Worm (Caenorhabditis elegans): Measurements from ENCODE around the gene phf-14.

The phf-14 gene

ce11 chrV:17871049-17871448 is at the start of gene phf-14:
phf-14 (plus strand) TSS chrV:17871393.
- TF ChIP-seq sem-4 (tag; optimal IDR thresholded peaks at IDR 0.05) (peak; percentile 64), nhr-25 (tag; optimal IDR thresholded peaks at IDR 0.05) (peak; percentile 36), unc-55 (GFP tag; optimal IDR thresholded peaks at IDR 0.05) (peak; percentile 66), lsy-2 (tag; optimal IDR thresholded peaks at IDR 0.05) (peak; percentile 19 to 75), crh-2 (tag; optimal IDR thresholded peaks at IDR 0.05) (peak; percentile 39), gmeb-1 (tag; optimal IDR thresholded peaks at IDR 0.05) (peak; percentile 77), C34F6.9 (tag; optimal IDR thresholded peaks at IDR 0.05) (peak; percentile 39), snpc-4 (tag; optimal IDR thresholded peaks at IDR 0.05) (peak; percentile 46), nhr-6 (tag; optimal IDR thresholded peaks at IDR 0.05) (peak; percentile 60), nhr-11 (tag; optimal IDR thresholded peaks at IDR 0.05) (no peak), peb-1 (tag; optimal IDR thresholded peaks at IDR 0.05) (no peak), lin-13 (GFP tag; optimal IDR thresholded peaks at IDR 0.05) (peak; percentile 48), F13H6.1 (tag; optimal IDR thresholded peaks at IDR 0.05) (peak; percentile 41), elt-1 (tag; optimal IDR thresholded peaks at IDR 0.05) (no peak), egl-27 (tag; optimal IDR thresholded peaks at IDR 0.05) (no peak), nhr-77 (tag; optimal IDR thresholded peaks at IDR 0.05) (no peak)

ce11 chrV:17821805-17822204 is 49.4 kb upstream of the phf-14 start, which contains the start of gene srh-300:
srh-300 (plus strand) TSS chrV:17822105.
- TF ChIP-seq ztf-1 (GFP tag; conservative IDR thresholded peaks at IDR 0.05): no peak
- TF ChIP-seq nhr-10 (tag; optimal IDR thresholded peaks at IDR 0.05): no peak
- TF ChIP-seq ztf-4 (tag; optimal IDR thresholded peaks at IDR 0.05): no peak

- no peak for TF ChIP-seq lin-39 (tag; optimal IDR thresholded peaks at IDR 0.05)
- no peak for TF ChIP-seq Y55F3AM.14 (GFP tag; optimal IDR thresholded peaks at IDR 0.05)
- no peak for TF ChIP-seq alr-1 (tag; optimal IDR thresholded peaks at IDR 0.05)
- no peak for TF ChIP-seq ztf-1 (GFP tag; conservative IDR thresholded peaks at IDR 0.05)
- TF ChIP-seq nhr-21 (tag; optimal IDR thresholded peaks at IDR 0.05): no peak
- no peak for TF ChIP-seq nhr-11 (tag; optimal IDR thresholded peaks at IDR 0.05)
- no peak for TF ChIP-seq lin-11 (tag; optimal IDR thresholded peaks at IDR 0.05)
- TF ChIP-seq skn-1 (tag; optimal IDR thresholded peaks at IDR 0.05): no peak
- no peak for TF ChIP-seq mab-5 (tag; optimal IDR thresholded peaks at IDR 0.05)
Measured at ce11 chrV:17824610-17825009, 46.6 kb upstream of the phf-14 start, which contains the start of gene srh-301. srh-301 (plus strand) TSS chrV:17824910.

ce11 chrV:17828310-17828709 is 42.9 kb upstream of the phf-14 start, which contains the start of gene srh-304:
srh-304 (plus strand) TSS chrV:17828610.
- TF ChIP-seq Y55F3AM.14 (GFP tag; optimal IDR thresholded peaks at IDR 0.05) (no peak), egl-27 (tag; optimal IDR thresholded peaks at IDR 0.05) (no peak), lin-39 (tag; optimal IDR thresholded peaks at IDR 0.05) (no peak), nhr-11 (tag; optimal IDR thresholded peaks at IDR 0.05) (no peak), nhr-25 (tag; optimal IDR thresholded peaks at IDR 0.05) (no peak), ZK546.5 (tag; optimal IDR thresholded peaks at IDR 0.05) (no peak), peb-1 (tag; optimal IDR thresholded peaks at IDR 0.05) (no peak), C34F6.9 (tag; optimal IDR thresholded peaks at IDR 0.05) (no peak), crh-2 (tag; optimal IDR thresholded peaks at IDR 0.05) (no peak), nhr-10 (tag; optimal IDR thresholded peaks at IDR 0.05) (no peak), unc-55 (GFP tag; optimal IDR thresholded peaks at IDR 0.05) (no peak), aly-2 (tag; optimal IDR thresholded peaks at IDR 0.05) (no peak), nhr-6 (tag; optimal IDR thresholded peaks at IDR 0.05) (no peak), skn-1 (tag; optimal IDR thresholded peaks at IDR 0.05) (no peak)

- TF ChIP-seq peb-1 (tag; optimal IDR thresholded peaks at IDR 0.05) (no peak), lin-11 (tag; optimal IDR thresholded peaks at IDR 0.05) (no peak)
Measured at ce11 chrV:17831350-17831749, 39.8 kb upstream of the phf-14 start, which contains the start of gene srh-303. srh-303 (plus strand) TSS chrV:17831650.

- TF ChIP-seq aly-2 (tag; optimal IDR thresholded peaks at IDR 0.05): no peak
Measured at ce11 chrV:17844106-17844505, 27.1 kb upstream of the phf-14 start, which contains the start of gene srh-286. srh-286 (minus strand) TSS chrV:17844206.

ce11 chrV:17845370-17845967 is 25.7 kb upstream of the phf-14 start:
- no peak for TF ChIP-seq egl-27 (tag; optimal IDR thresholded peaks at IDR 0.05)
- TF ChIP-seq elt-1 (tag; optimal IDR thresholded peaks at IDR 0.05): no peak
- no peak for TF ChIP-seq lin-39 (tag; optimal IDR thresholded peaks at IDR 0.05)
- no peak for TF ChIP-seq unc-62 (GFP tag; optimal IDR thresholded peaks at IDR 0.05)
- no peak for TF ChIP-seq unc-55 (GFP tag; optimal IDR thresholded peaks at IDR 0.05)
- no peak for TF ChIP-seq crh-2 (tag; optimal IDR thresholded peaks at IDR 0.05)
- TF ChIP-seq gmeb-1 (tag; optimal IDR thresholded peaks at IDR 0.05): no peak
- TF ChIP-seq nhr-237 (tag; optimal IDR thresholded peaks at IDR 0.05): no peak
- TF ChIP-seq lin-13 (GFP tag; optimal IDR thresholded peaks at IDR 0.05): no peak
- TF ChIP-seq F13H6.1 (tag; optimal IDR thresholded peaks at IDR 0.05): no peak
- no peak for TF ChIP-seq C34F6.9 (tag; optimal IDR thresholded peaks at IDR 0.05)
- TF ChIP-seq dmd-4 (tag; optimal IDR thresholded peaks at IDR 0.05): no peak
- TF ChIP-seq ZK546.5 (tag; optimal IDR thresholded peaks at IDR 0.05): no peak
- no peak for TF ChIP-seq Y55F3AM.14 (GFP tag; optimal IDR thresholded peaks at IDR 0.05)
- TF ChIP-seq nhr-129 (tag; optimal IDR thresholded peaks at IDR 0.05): no peak
- no peak for TF ChIP-seq sma-3 (GFP tag; optimal IDR thresholded peaks at IDR 0.05)

All from whole organism, L2 larva.